Fruit fly (Drosophila melanogaster) whole organism, embryonic: ENCODE measurements around the gene wls.

Experiments used
- CG10147 ChIP-seq: fragments of 200-800 bp; sonication (Bioruptor generic); optimal IDR thresholded peaks from 2 replicates; lab custom pipeline; 2019; ENCODE audit warnings: missing biosample characterization, mild to moderate bottlenecking, missing genetic modification characterization, moderate library complexity
- CG12942 ChIP-seq: fragments of 200-800 bp; sonication (Bioruptor generic); optimal IDR thresholded peaks from 3 replicates; lab custom pipeline; 2016; ENCODE audit warnings: missing biosample characterization, missing genetic modification characterization
- CG16813 ChIP-seq: fragments of 200-800 bp; sonication (Bioruptor generic); IDR thresholded peaks from 3 replicates; pipeline ENCODE4 v1.3.6; 2022; ENCODE audit warnings: missing biosample characterization, missing genetic modification characterization; ENCODE audit not compliant: partially characterized antibody
- CG2120 ChIP-seq: fragments of 200-800 bp; sonication (Bioruptor generic); optimal IDR thresholded peaks from 3 replicates; lab custom pipeline; 2016; ENCODE audit warnings: missing biosample characterization, missing genetic modification characterization
- CG2678 ChIP-seq: fragments of 200-800 bp; sonication (Bioruptor generic); optimal IDR thresholded peaks from 3 replicates; lab custom pipeline; 2019; ENCODE audit warnings: missing biosample characterization, mild to moderate bottlenecking, missing genetic modification characterization, moderate library complexity
- CG30403 ChIP-seq: fragments of 200-800 bp; sonication (Bioruptor generic); optimal IDR thresholded peaks from 3 replicates; lab custom pipeline; 2016; ENCODE audit warnings: missing biosample characterization, missing genetic modification characterization
- CG31441 ChIP-seq: fragments of 200-800 bp; sonication (Bioruptor generic); IDR thresholded peaks from 2 replicates; pipeline ENCODE4 v1.3.6; 2022; ENCODE audit warnings: missing biosample characterization, missing genetic modification characterization
- CG3281 ChIP-seq: fragments of 200-800 bp; sonication (Bioruptor generic); optimal IDR thresholded peaks from 3 replicates; lab custom pipeline; 2017; ENCODE audit warnings: missing biosample characterization, mild to moderate bottlenecking, missing genetic modification characterization
- CG3995 ChIP-seq: fragments of 200-800 bp; sonication (Bioruptor generic); optimal IDR thresholded peaks from 3 replicates; lab custom pipeline; 2016; ENCODE audit warnings: missing biosample characterization, missing genetic modification characterization
- CG6791 ChIP-seq: fragments of 200-800 bp; sonication (Bioruptor generic); IDR thresholded peaks from 3 replicates; pipeline ENCODE4 v1.3.6; 2022; ENCODE audit warnings: missing biosample characterization, missing genetic modification characterization; ENCODE audit not compliant: partially characterized antibody
- CG7963 ChIP-seq: fragments of 200-800 bp; sonication (Bioruptor generic); IDR thresholded peaks from 3 replicates; pipeline ENCODE4 v1.3.6; 2022; ENCODE audit warnings: missing biosample characterization, missing genetic modification characterization; ENCODE audit not compliant: partially characterized antibody
- CG7987 ChIP-seq: fragments of 200-800 bp; sonication (Bioruptor generic); optimal IDR thresholded peaks from 2 replicates; lab custom pipeline; 2018; ENCODE audit warnings: missing biosample characterization, mild to moderate bottlenecking, missing genetic modification characterization, moderate library complexity
- CoRest ChIP-seq: fragments of 200-800 bp; sonication (Bioruptor generic); optimal IDR thresholded peaks from 3 replicates; lab custom pipeline; 2018; ENCODE audit warnings: missing biosample characterization, mild to moderate bottlenecking, missing genetic modification characterization, moderate library complexity
- Doc3 ChIP-seq: fragments of 200-800 bp; sonication (Bioruptor generic); IDR thresholded peaks from 3 replicates; pipeline ENCODE4 v1.3.6; 2022; ENCODE audit warnings: missing biosample characterization, missing genetic modification characterization; ENCODE audit not compliant: partially characterized antibody
- Elba2 ChIP-seq: fragments of 200-800 bp; sonication (Bioruptor generic); optimal IDR thresholded peaks from 3 replicates; lab custom pipeline; 2016; ENCODE audit warnings: missing biosample characterization, missing genetic modification characterization
- Fer3 ChIP-seq: fragments of 200-800 bp; sonication (Bioruptor generic); optimal IDR thresholded peaks from 2 replicates; lab custom pipeline; 2018; ENCODE audit warnings: missing biosample characterization, mild to moderate bottlenecking, missing genetic modification characterization, moderate library complexity
- Med ChIP-seq: fragments of 200-800 bp; sonication (Bioruptor generic); peaks from one replicate; lab custom pipeline; 2016; ENCODE audit warnings: missing biosample characterization, missing genetic modification characterization, mild to moderate bottlenecking, inconsistent platforms, moderate library complexity
- Meics ChIP-seq: fragments of 200-800 bp; sonication (Bioruptor generic); optimal IDR thresholded peaks from 2 replicates; lab custom pipeline; 2017; ENCODE audit warnings: missing biosample characterization, mild to moderate bottlenecking, missing genetic modification characterization
- Nf-YA ChIP-seq: fragments of 200-800 bp; sonication (Bioruptor generic); IDR thresholded peaks from 2 replicates; pipeline ENCODE4 v1.3.6; 2022; ENCODE audit warnings: missing biosample characterization, missing genetic modification characterization
- Opbp ChIP-seq: fragments of 200-800 bp; sonication (Bioruptor generic); IDR thresholded peaks from 3 replicates; pipeline ENCODE4 v1.3.6; 2022; ENCODE audit warnings: missing biosample characterization, missing genetic modification characterization; ENCODE audit not compliant: partially characterized antibody
- Rx ChIP-seq: fragments of 200-800 bp; sonication (Bioruptor generic); IDR thresholded peaks from 2 replicates; pipeline ENCODE4 v1.3.6; 2022; ENCODE audit warnings: missing biosample characterization, missing genetic modification characterization
- Stat92E ChIP-seq, 3 experiments: fragments of >200 bp in 2 of 3; fragments of 200-800 bp in 1 of 3; sonication (Bioruptor generic) in 1 of 3; optimal IDR thresholded peaks; 2 replicates each; lab custom pipeline; 2017 to 2019; ENCODE audit warnings: missing biosample characterization in 3 of 3, missing genetic modification characterization in 3 of 3, mild to moderate bottlenecking in 1 of 3, moderate library complexity in 1 of 3
- Vsx1 ChIP-seq: fragments of 200-800 bp; sonication (Bioruptor generic); optimal IDR thresholded peaks from 2 replicates; lab custom pipeline; 2017; ENCODE audit warnings: missing biosample characterization, mild to moderate bottlenecking, missing genetic modification characterization, missing genetic modification reagents
- ase ChIP-seq: fragments of 200-800 bp; sonication (Bioruptor generic); IDR thresholded peaks from 3 replicates; pipeline ENCODE4 v1.3.6; 2022; ENCODE audit warnings: missing biosample characterization, missing genetic modification characterization
- bcd ChIP-seq: fragments of 200-800 bp; sonication (Bioruptor generic); optimal IDR thresholded peaks from 2 replicates; lab custom pipeline; 2017; ENCODE audit warnings: missing biosample characterization, mild to moderate bottlenecking, missing genetic modification characterization
- caup ChIP-seq: fragments of 200-800 bp; sonication (Bioruptor generic); optimal IDR thresholded peaks from 3 replicates; lab custom pipeline; 2017; ENCODE audit warnings: missing biosample characterization, mild to moderate bottlenecking, missing genetic modification characterization, moderate library complexity; ENCODE audit not compliant: severe bottlenecking
- chinmo ChIP-seq: fragments of 200-800 bp; sonication (Bioruptor generic); IDR thresholded peaks from 4 replicates; pipeline ENCODE4 v1.3.6; 2022; ENCODE audit warnings: missing biosample characterization, missing genetic modification characterization; ENCODE audit not compliant: partially characterized antibody
- grau ChIP-seq: fragments of 200-800 bp; optimal IDR thresholded peaks from 3 replicates; lab custom pipeline; 2019; ENCODE audit warnings: missing biosample characterization, mild to moderate bottlenecking, missing genetic modification characterization, moderate library complexity
- jumu ChIP-seq: fragments of 200-800 bp; sonication (Bioruptor generic); optimal IDR thresholded peaks from 3 replicates; lab custom pipeline; 2016; ENCODE audit warnings: missing biosample characterization, missing genetic modification characterization
- nmo ChIP-seq: fragments of 200-800 bp; sonication (Bioruptor generic); optimal IDR thresholded peaks from 2 replicates; lab custom pipeline; 2018; ENCODE audit warnings: missing biosample characterization, mild to moderate bottlenecking, missing genetic modification characterization, moderate library complexity
- nom ChIP-seq: fragments of 200-800 bp; sonication (Bioruptor generic); optimal IDR thresholded peaks from 2 replicates; lab custom pipeline; 2017; ENCODE audit warnings: missing biosample characterization, missing genetic modification characterization, mild to moderate bottlenecking, moderate library complexity, missing genetic modification reagents
- pfk ChIP-seq: fragments of 200-800 bp; sonication (Bioruptor generic); optimal IDR thresholded peaks from 2 replicates; lab custom pipeline; 2018; ENCODE audit warnings: missing biosample characterization, mild to moderate bottlenecking, missing genetic modification characterization, moderate library complexity
- phol ChIP-seq: fragments of 200-800 bp; sonication (Bioruptor generic); optimal IDR thresholded peaks from 3 replicates; lab custom pipeline; 2018; ENCODE audit warnings: missing biosample characterization, mild to moderate bottlenecking, missing genetic modification characterization, moderate library complexity
- ro ChIP-seq: fragments of 200-800 bp; sonication (Bioruptor generic); IDR thresholded peaks from 2 replicates; pipeline ENCODE4 v1.3.6; 2022; ENCODE audit warnings: missing biosample characterization, missing genetic modification characterization
- row ChIP-seq: fragments of 200-800 bp; sonication (Bioruptor generic); IDR thresholded peaks from 3 replicates; pipeline ENCODE4 v1.3.6; 2022; ENCODE audit warnings: missing biosample characterization, missing genetic modification characterization
- stwl ChIP-seq: fragments of 200-800 bp; sonication (Bioruptor generic); optimal IDR thresholded peaks from 3 replicates; lab custom pipeline; 2018; ENCODE audit warnings: missing biosample characterization, mild to moderate bottlenecking, missing genetic modification characterization, moderate library complexity
- vnd ChIP-seq: fragments of 200-800 bp; sonication (Bioruptor generic); IDR thresholded peaks from 3 replicates; pipeline ENCODE4 v1.3.6; 2022; ENCODE audit warnings: missing biosample characterization, missing genetic modification characterization; ENCODE audit not compliant: partially characterized antibody
- wdn ChIP-seq: fragments of 200-800 bp; sonication (Bioruptor generic); IDR thresholded peaks from 2 replicates; pipeline ENCODE4 v1.3.6; 2022; ENCODE audit warnings: missing biosample characterization, missing genetic modification characterization
- zfh1 ChIP-seq: fragments of 200-800 bp; sonication (Bioruptor generic); IDR thresholded peaks from 3 replicates; pipeline ENCODE4 v1.3.6; 2022; ENCODE audit warnings: missing biosample characterization, missing genetic modification characterization

The wls gene

dm6 chr3L:11135846-11136245 is 33.6 kb downstream of the wls start, which contains the start of gene IRSp53 (continued):
- TF ChIP-seq Stat92E (GFP tag; optimal IDR thresholded peaks at IDR 0.05; lab: Kevin White, UChicago) (no peak), wdn (GFP tag; lab: Robert Waterston, UW) (no peak), CG2678 (no peak), CG7987 (GFP tag; lab: Kevin White, UChicago) (peak; percentile 1), chinmo (GFP tag; lab: Robert Waterston, UW) (no peak), CG6791 (no peak), Opbp (GFP tag; lab: Robert Waterston, UW) (no peak)

dm6 chr3L:11134886-11135285 is 34.5 kb downstream of the wls start, which contains the start of gene CG14143:
CG14143 (plus strand) TSS chr3L:11134987.
- TF ChIP-seq CG16813 (GFP tag; lab: Robert Waterston, UW) (0 out of 3 replicates have a peak, but pooled peaks have one; percentile 14), CG3995 (GFP tag; lab: Kevin White, UChicago) (peak; percentile 91), ro (GFP tag; lab: Robert Waterston, UW) (0 out of 2 replicates have a peak, but pooled peaks have one; percentile 18), zfh1 (GFP tag; lab: Robert Waterston, UW) (0 out of 3 replicates have a peak, but pooled peaks have one; percentile 44), pfk (GFP tag; lab: Kevin White, UChicago) (peak; percentile 67), Med (GFP tag; lab: Kevin White, UChicago) (peak; percentile 24)
- TF ChIP-seq, all 482 proteins: peak for 6; not testable (repeated sequence) for 476

- TF ChIP-seq CG31441 (GFP tag; lab: Robert Waterston, UW) (0 out of 2 replicates have a peak, but pooled peaks have one; percentile 35), pfk (GFP tag; lab: Kevin White, UChicago) (peak; percentile 54), CG3995 (GFP tag; lab: Kevin White, UChicago) (peak; percentile 80)
Observed at dm6 chr3L:11132055-11132454, 37.4 kb downstream of the wls start, which contains the start of gene CG32074. CG32074 (minus strand) TSS chr3L:11132322.

DNA sequence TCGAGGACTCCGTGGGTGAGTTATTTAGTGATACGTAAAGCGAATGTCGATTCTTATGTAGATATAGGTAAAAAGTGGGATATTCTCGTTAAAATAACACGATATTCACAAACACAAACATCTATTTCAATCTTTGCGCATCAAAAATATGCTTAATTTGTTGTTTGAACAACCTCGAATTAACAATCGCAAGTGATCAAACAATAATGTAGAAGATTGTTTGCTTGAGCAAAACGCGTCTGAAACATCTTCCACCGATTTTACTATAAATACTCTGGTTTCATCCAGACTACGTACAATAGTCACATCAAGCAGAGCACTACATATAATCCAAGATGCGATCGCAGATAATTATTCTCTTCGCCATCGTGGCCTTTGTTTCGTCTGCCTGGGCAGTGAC is 38.9 kb downstream of the wls start, which contains the start of gene nol:
TSS of gene nol (plus strand) at position 301 of the 400 bp plus-strand sequence.
- TF ChIP-seq nom (GFP tag; lab: Kevin White, UChicago) (no peak), Doc3 (GFP tag; lab: Robert Waterston, UW) (no peak), Nf-YA (GFP tag; lab: Robert Waterston, UW) (no peak), Rx (no peak), jumu (GFP tag; lab: Kevin White, UChicago) (no peak), CG10147 (GFP tag; lab: Kevin White, UChicago) (no peak), CoRest (tag; lab: Kevin White, UChicago) (no peak)

DNA sequence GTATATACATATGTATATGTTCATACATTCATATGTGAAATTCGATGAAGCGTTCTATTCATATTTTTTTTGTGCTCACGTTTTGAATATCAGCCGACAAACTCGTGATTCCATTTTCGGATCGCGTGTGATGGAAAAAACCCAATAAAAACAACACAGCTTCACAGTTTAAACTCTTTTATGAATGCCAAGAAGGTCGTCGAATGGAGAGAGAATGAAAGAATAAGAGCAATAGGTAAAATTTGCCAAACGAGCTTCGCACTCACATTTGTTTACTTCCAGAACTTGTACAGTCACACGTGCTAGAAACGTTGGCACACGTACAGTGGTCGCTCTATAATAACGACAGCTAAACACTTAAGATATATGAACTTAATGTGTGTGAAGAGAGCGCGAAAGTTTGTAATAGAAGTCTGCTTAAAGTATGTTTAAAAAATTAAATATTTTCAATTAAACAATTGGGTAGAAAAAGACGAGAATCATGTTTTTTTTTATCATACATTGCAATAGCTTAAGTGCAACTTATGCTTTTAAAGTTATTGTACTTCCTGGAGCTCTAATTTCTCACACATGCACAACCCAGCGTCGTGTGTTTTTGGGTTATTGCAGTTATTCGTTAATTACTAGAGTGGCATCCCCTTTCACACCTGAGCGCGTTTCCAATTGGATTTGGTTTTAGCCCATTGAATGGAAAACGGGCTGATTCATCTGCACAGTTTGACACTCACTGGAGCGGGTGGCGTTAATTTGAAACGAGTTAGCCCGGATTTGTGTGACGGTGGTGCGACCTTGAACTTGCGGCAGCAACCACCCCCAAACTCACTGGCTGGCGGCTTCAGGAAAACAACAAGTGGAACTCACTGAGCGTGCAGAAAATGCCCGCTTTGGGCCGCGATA is 43.5 kb downstream of the wls start:
- peak; percentile 54 for TF ChIP-seq Elba2 (GFP tag; lab: Kevin White, UChicago)
- no peak for TF ChIP-seq CG7963
- TF ChIP-seq Fer3 (tag; lab: Kevin White, UChicago) = peak; percentile 14
- peak; percentile 38 for TF ChIP-seq CG7987 (GFP tag; lab: Kevin White, UChicago)
- TF ChIP-seq nmo = peak; percentile 19
- TF ChIP-seq grau (tag; lab: Kevin White, UChicago) = peak; percentile 81
- TF ChIP-seq row = peak; percentile 16; the same call in 1 of the 3 replicates
- peak; percentile 26 for TF ChIP-seq Meics (GFP tag; lab: Kevin White, UChicago)
- TF ChIP-seq CG2120 = peak; percentile 58
- TF ChIP-seq vnd = no peak
- peak; percentile 19 for TF ChIP-seq phol (tag; lab: Kevin White, UChicago)
- TF ChIP-seq Vsx1 (GFP tag; lab: Kevin White, UChicago) = no peak
- peak; percentile 22 for TF ChIP-seq caup (GFP tag; lab: Kevin White, UChicago)
- peak; percentile 15 for TF ChIP-seq bcd (GFP tag; lab: Kevin White, UChicago)
- peak; percentile 50 for TF ChIP-seq CG3281 (GFP tag; lab: Kevin White, UChicago)
- TF ChIP-seq CG30403 = no peak
- no peak for TF ChIP-seq CG12942 (GFP tag; lab: Kevin White, UChicago)
- TF ChIP-seq ase (GFP tag; lab: Robert Waterston, UW) = no peak
- TF ChIP-seq stwl (tag; lab: Kevin White, UChicago) = no peak
